Fruit fly (Drosophila melanogaster): ENCODE data around the gene CG3597.

DNA sequence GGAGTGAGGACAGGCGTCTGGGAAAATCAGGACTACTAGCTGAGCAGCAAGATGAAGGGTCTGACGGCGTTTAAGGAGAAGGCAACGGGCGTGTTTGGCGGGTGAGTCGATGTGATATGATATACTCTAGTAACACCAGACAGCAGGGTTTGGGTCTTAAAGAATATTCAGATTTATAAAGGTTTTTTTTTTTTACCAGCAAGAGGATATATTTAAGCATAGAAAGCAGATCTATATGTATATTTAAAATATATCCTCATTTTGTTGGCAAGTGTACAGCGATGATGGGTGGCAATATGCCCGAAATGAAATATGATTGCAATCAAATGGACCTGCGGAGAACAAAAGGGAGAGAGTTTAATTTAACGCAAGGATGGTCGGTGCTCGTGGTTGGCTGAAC, 30.9 kb upstream of the CG3597 start:
- TF ChIP-seq CTCF (optimal IDR thresholded peaks at IDR 0.05) (no peak), CG8478 (optimal IDR thresholded peaks at IDR 0.05) (no peak)
